Worm (Caenorhabditis elegans) whole organism, L3 larva: ENCODE results near the gene Y73C8B.2.

Experiments
- ceh-16 ChIP-seq: sonication (generic microtip); optimal IDR thresholded peaks from 2 replicates; lab custom pipeline; 2017; ENCODE audit warnings: missing biosample characterization, missing genetic modification characterization
- elt-3 ChIP-seq, 3 experiments: fragments of 150-350 bp in 1 of 3; sonication (generic microtip) in 2 of 3; optimal IDR thresholded peaks; 2 replicates in 2 of 3; 4 replicates in 1 of 3; lab custom pipeline; 2014 to 2017; ENCODE audit warnings: missing biosample characterization in 3 of 3, missing genetic modification characterization in 3 of 3
- mdl-1 ChIP-seq: fragments of 150-350 bp; optimal IDR thresholded peaks from 2 replicates; lab custom pipeline; 2014; ENCODE audit warnings: missing biosample characterization, missing genetic modification characterization

DNA sequence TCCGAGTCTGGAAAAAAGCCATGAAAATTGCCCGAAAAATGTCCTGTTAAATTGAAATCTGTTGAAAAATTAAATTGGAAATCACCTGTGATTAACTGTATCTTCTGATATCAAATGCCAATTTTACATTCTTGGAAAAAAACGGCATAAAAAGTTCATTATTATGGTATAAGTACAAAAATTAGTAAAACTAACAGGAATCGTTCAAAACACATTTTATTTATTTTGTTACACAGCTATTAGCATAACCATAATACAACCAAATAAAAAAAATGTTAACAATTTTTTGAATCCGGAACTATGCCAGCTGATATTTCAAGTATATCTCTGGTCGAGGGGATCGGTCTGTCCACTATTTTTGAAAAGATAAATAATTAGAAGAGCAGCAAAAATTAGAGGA is 35.8 kb upstream of the Y73C8B.2 start, which contains the start of gene K08D9.10:
- no peak for TF ChIP-seq elt-3 (tag; optimal IDR thresholded peaks at IDR 0.05; lab: Kevin White, UChicago)
- TF ChIP-seq mdl-1: no peak
- TF ChIP-seq ceh-16 (tag; lab: Kevin White, UChicago): no peak
